Worm (Caenorhabditis elegans): ENCODE data around the gene twk-18.

twk-18 gene

ce11 chrX:9024270-9024669 is 36.3 kb downstream of the twk-18 start (continued):
- no peak for TF ChIP-seq aptf-2 (GFP tag; conservative IDR thresholded peaks at IDR 0.05)
- TF ChIP-seq Y95B8A.8 (GFP tag; IDR thresholded peaks at IDR 0.05), result 0 out of 2 replicates have a peak, but pooled peaks have one; percentile 20
- no peak for TF ChIP-seq lir-1 (GFP tag; conservative IDR thresholded peaks at IDR 0.05)
- peak; percentile 37 for TF ChIP-seq nhr-80 (tag; optimal IDR thresholded peaks at IDR 0.05)
- no peak for TF ChIP-seq nhr-120 (GFP tag; IDR thresholded peaks at IDR 0.05)

ce11 chrX:9025484-9025883 is 37.6 kb downstream of the twk-18 start:
- peak; percentile 63 for TF ChIP-seq rpc-1 (optimal IDR thresholded peaks at IDR 0.05)
- TF ChIP-seq rpc-1 (tag; optimal IDR thresholded peaks at IDR 0.05), result peak; percentile 80
- TF ChIP-seq ceh-79 (tag; optimal IDR thresholded peaks at IDR 0.05), result no peak
- TF ChIP-seq D2030.7 (GFP tag; IDR thresholded peaks at IDR 0.05), result peak; percentile 29; the same call in 1 of the 2 replicates
- no peak for TF ChIP-seq lin-40 (tag; optimal IDR thresholded peaks at IDR 0.05)
- TF ChIP-seq mes-4 (tag; optimal IDR thresholded peaks at IDR 0.05), result peak; percentile 11
- no peak for TF ChIP-seq cebp-1 (GFP tag; IDR thresholded peaks at IDR 0.05)
- no peak for TF ChIP-seq cebp-1 (tag; optimal IDR thresholded peaks at IDR 0.05)
- no peak for TF ChIP-seq hsf-1 (GFP tag; IDR thresholded peaks at IDR 0.05)
- peak; percentile 25 for TF ChIP-seq ztf-18 (tag; optimal IDR thresholded peaks at IDR 0.05)
- no peak for TF ChIP-seq aptf-2 (GFP tag; conservative IDR thresholded peaks at IDR 0.05)
- TF ChIP-seq Y79H2A.3 (GFP tag; conservative IDR thresholded peaks at IDR 0.05), result no peak
- no peak for TF ChIP-seq ceh-27 (GFP tag; optimal IDR thresholded peaks at IDR 0.05)
- TF ChIP-seq ztf-3 (GFP tag; optimal IDR thresholded peaks at IDR 0.05), result no peak
- no peak for TF ChIP-seq chd-7 (tag; optimal IDR thresholded peaks at IDR 0.05)
- TF ChIP-seq tbp1 (GFP tag; optimal IDR thresholded peaks at IDR 0.05), result peak; percentile 83
- TF ChIP-seq cebp-2 (GFP tag; IDR thresholded peaks at IDR 0.05), result no peak
- no peak for TF ChIP-seq ets-4 (GFP tag; optimal IDR thresholded peaks at IDR 0.05)
- TF ChIP-seq sdz-38 (tag; optimal IDR thresholded peaks at IDR 0.05), result no peak
- TF ChIP-seq B0261.1 (tag; optimal IDR thresholded peaks at IDR 0.05), result peak; percentile 56
- no peak for TF ChIP-seq lir-1 (GFP tag; conservative IDR thresholded peaks at IDR 0.05)
- TF ChIP-seq zim-3 (tag; optimal IDR thresholded peaks at IDR 0.05), result no peak
- TF ChIP-seq unc-62 (GFP tag; optimal IDR thresholded peaks at IDR 0.05), result no peak
- no peak for TF ChIP-seq rcor-1 (GFP tag; IDR thresholded peaks at IDR 0.05)
- TF ChIP-seq egrh-3 (GFP tag; IDR thresholded peaks at IDR 0.05), result no peak
- TF ChIP-seq F23B12.7 (tag; optimal IDR thresholded peaks at IDR 0.05; ENCODE audit: insufficient read depth), result no peak
- no peak for TF ChIP-seq lin-35 (GFP tag; optimal IDR thresholded peaks at IDR 0.05)
- TF ChIP-seq F37B4.10 (GFP tag; IDR thresholded peaks at IDR 0.05), result no peak
- TF ChIP-seq hlh-26 (GFP tag; conservative IDR thresholded peaks at IDR 0.05), result no peak
- no peak for TF ChIP-seq T26A5.8 (tag; optimal IDR thresholded peaks at IDR 0.05)
- no peak for TF ChIP-seq C17E4.6 (GFP tag; IDR thresholded peaks at IDR 0.05)
- no peak for TF ChIP-seq let-526 (GFP tag; IDR thresholded peaks at IDR 0.05)
- no peak for TF ChIP-seq snpc-3.4 (tag; optimal IDR thresholded peaks at IDR 0.05)
- no peak for TF ChIP-seq hlh-12 (tag; optimal IDR thresholded peaks at IDR 0.05)
- no peak for TF ChIP-seq die-1 (tag; optimal IDR thresholded peaks at IDR 0.05)
- peak; percentile 7 for TF ChIP-seq him-1 (tag; optimal IDR thresholded peaks at IDR 0.05)
- no peak for TF ChIP-seq attf-3 (GFP tag; conservative IDR thresholded peaks at IDR 0.05)
- TF ChIP-seq bed-1 (GFP tag; IDR thresholded peaks at IDR 0.05), result no peak
- no peak for TF ChIP-seq nhr-179 (tag; optimal IDR thresholded peaks at IDR 0.05)

Measured in whole organism, young adult.